Fruit fly (Drosophila melanogaster): ENCODE results near the gene Ythdf.

Ythdf gene

dm6 chr3R:25064907-25065841 is 26.1 kb upstream of the Ythdf start, which contains the start of the genes veli and PQBP1:
Gene veli (minus strand): TSS chr3R:25065591.
Gene PQBP1 (plus strand): TSS chr3R:25065791.
- peak; percentile 45 for TF ChIP-seq fkh (GFP tag; optimal IDR thresholded peaks at IDR 0.05)
- no peak for TF ChIP-seq Met (GFP tag; optimal IDR thresholded peaks at IDR 0.05)

dm6 chr3R:25060462-25060861 is 21.4 kb upstream of the Ythdf start:
- TF ChIP-seq CG8119 (GFP tag; IDR thresholded peaks at IDR 0.05) (no peak), CG7368 (GFP tag; optimal IDR thresholded peaks at IDR 0.05) (no peak), Ets96B (tag; optimal IDR thresholded peaks at IDR 0.05) (no peak), dac (GFP tag; optimal IDR thresholded peaks at IDR 0.05) (no peak)

DNA sequence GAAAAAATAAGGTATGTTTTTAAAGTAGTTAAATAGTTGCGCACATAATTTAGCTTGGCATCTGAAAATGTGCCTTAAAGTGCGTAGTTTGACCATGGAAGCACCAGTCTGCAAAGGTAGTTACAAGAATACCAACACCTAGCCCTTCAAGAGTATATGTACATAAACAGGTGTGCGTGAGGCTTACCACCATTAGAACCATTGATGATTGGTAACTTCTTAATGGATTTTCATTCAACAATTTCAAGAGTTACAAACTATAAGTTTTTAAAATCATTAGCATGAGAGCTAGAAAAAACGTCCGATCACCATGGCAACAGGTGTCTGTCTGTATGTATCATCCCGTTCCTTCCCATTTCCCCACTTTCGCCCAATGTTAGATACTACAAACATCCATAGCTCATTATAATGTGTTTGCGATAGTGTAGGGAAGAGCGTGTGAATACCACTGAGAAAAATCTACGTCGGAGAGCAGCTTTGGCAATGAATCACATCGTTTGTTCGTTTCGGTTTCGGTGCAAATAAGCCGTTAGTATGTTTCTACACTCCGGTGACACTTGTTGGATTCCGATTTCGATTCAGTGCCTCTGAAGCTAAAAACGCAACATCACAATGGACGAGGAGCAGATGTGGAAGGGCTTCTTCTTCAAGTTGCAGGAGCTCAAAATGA is 17.6 kb upstream of the Ythdf start:
- TF ChIP-seq CG9139 (GFP tag; optimal IDR thresholded peaks at IDR 0.05) (no peak), CG6808 (GFP tag; optimal IDR thresholded peaks at IDR 0.05) (no peak), Sox14 (GFP tag; optimal IDR thresholded peaks at IDR 0.05) (no peak), lz (GFP tag; optimal IDR thresholded peaks at IDR 0.05) (no peak), CG16779 (tag; optimal IDR thresholded peaks at IDR 0.05) (no peak), Smox (GFP tag; optimal IDR thresholded peaks at IDR 0.05) (no peak)

DNA sequence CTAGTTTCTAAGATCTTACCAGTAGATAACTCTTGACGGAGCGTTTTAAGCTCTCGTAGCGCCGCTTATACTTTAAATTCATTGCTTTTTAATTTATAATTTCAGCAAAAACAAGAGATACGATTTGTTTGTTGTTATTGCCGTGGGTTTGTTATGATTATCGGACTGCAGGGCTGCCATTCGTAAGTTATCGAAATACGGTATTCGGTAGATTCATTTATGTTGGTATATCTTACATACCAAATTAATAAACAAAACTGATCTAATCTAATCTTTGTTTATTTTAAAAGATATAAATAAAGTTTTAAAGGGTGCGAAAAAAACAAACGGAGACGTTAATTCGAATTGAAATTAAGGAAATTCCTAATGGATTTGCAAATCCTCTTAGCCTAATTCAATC is 17.0 kb upstream of the Ythdf start, which contains the start of the genes CG31111 and stac:
Gene CG31111, minus strand, starts transcription at position 162 of the 400 bp plus-strand sequence.
Gene stac, plus strand, starts transcription at position 271 of the 400 bp plus-strand sequence.
- TF ChIP-seq spab (GFP tag; optimal IDR thresholded peaks at IDR 0.05), result no peak
- no peak for TF ChIP-seq CG11762 (GFP tag; optimal IDR thresholded peaks at IDR 0.05; ENCODE audit: insufficient read depth)
- TF ChIP-seq fkh (GFP tag; optimal IDR thresholded peaks at IDR 0.05), result peak; percentile 82
- no peak for TF ChIP-seq CG3919 (GFP tag; optimal IDR thresholded peaks at IDR 0.05)
- TF ChIP-seq net (GFP tag; optimal IDR thresholded peaks at IDR 0.05), result no peak
- TF ChIP-seq CG10669 (GFP tag; optimal IDR thresholded peaks at IDR 0.05), result no peak
- TF ChIP-seq CG8319 (GFP tag; optimal IDR thresholded peaks at IDR 0.05), result no peak
- TF ChIP-seq CG6792 (GFP tag; optimal IDR thresholded peaks at IDR 0.05), result no peak
- TF ChIP-seq Hr38 (GFP tag; optimal IDR thresholded peaks at IDR 0.05), result no peak
- peak; percentile 18 for TF ChIP-seq Eip93F (GFP tag; optimal IDR thresholded peaks at IDR 0.05)
- no peak for TF ChIP-seq CG6276 (GFP tag; optimal IDR thresholded peaks at IDR 0.05)

DNA sequence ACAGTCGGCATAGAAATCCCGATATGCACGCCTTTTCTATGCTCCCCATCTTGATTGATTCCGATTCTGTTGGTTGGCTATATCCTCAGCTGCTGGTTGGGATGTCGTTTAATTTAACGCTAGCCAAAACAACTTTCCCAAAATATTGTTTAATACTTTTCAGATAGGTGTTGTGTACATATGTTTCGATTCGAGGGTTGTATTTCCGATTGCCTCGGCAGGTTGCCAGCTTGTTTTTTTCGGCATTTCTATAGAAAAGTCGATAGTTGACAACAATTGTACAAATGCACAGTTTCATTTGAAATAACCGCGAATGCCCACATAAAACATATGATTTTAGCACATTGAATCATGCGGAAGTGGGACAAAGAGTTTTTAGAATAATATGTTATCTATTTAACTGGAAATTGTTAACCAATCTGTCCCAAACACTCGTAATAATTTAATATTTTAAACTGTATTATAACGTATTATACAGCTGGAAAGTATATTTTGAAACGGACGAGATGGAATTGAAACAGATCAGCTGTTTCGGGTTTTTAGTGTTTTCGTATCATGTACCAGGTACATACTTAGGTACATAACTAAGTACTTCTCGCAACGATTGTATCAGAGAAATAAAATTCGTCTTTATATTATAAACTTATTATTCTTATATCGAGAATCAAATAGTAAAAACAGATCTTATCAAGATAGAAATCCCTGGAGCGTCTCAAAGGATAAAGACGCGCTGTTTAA is 15.6 kb upstream of the Ythdf start, which contains the start of gene CG31109:
Gene CG31109, minus strand, starts transcription at position 203 of the 738 bp plus-strand sequence.
- TF ChIP-seq Eip78C (GFP tag) (peak; percentile 59), topi (GFP tag; optimal IDR thresholded peaks at IDR 0.05) (no peak), Eip93F (GFP tag; optimal IDR thresholded peaks at IDR 0.05) (peak; percentile 18), lz (GFP tag; optimal IDR thresholded peaks at IDR 0.05) (peak; percentile 12), CG31627 (GFP tag; optimal IDR thresholded peaks at IDR 0.05) (peak; percentile 12), Hr4 (GFP tag; optimal IDR thresholded peaks at IDR 0.05) (peak; percentile 8), CG11762 (GFP tag; optimal IDR thresholded peaks at IDR 0.05; ENCODE audit: insufficient read depth) (no peak), fkh (GFP tag; optimal IDR thresholded peaks at IDR 0.05) (peak; percentile 85), esn (GFP tag; optimal IDR thresholded peaks at IDR 0.05) (peak; percentile 32)

Measured in whole organism, prepupa.